Worm (Caenorhabditis elegans) whole organism, L3 larva: Measurements from ENCODE around the gene B0495.9.

Source experiments
- ceh-82 ChIP-seq: fragments of 150-350 bp; optimal IDR thresholded peaks from 2 replicates; lab custom pipeline; 2014; ENCODE audit warnings: missing biosample characterization, missing genetic modification characterization
- egl-27 ChIP-seq: sonication (generic microtip); optimal IDR thresholded peaks from 4 replicates; lab custom pipeline; 2017; ENCODE audit warnings: missing biosample characterization, missing genetic modification reagents, missing genetic modification characterization
- nhr-12 ChIP-seq: fragments of 150-350 bp; optimal IDR thresholded peaks from 2 replicates; lab custom pipeline; 2014; ENCODE audit warnings: missing biosample characterization, missing genetic modification characterization
- pha-4 ChIP-seq: fragments of 150-350 bp; optimal IDR thresholded peaks from 2 replicates; lab custom pipeline; 2014; ENCODE audit warnings: missing biosample characterization, missing genetic modification reagents, missing genetic modification characterization
- unc-62 ChIP-seq: fragments of 150-350 bp; sonication (generic microtip); optimal IDR thresholded peaks from 4 replicates; lab custom pipeline; 2014; ENCODE audit warnings: missing biosample characterization, missing genetic modification reagents, missing genetic modification characterization

DNA sequence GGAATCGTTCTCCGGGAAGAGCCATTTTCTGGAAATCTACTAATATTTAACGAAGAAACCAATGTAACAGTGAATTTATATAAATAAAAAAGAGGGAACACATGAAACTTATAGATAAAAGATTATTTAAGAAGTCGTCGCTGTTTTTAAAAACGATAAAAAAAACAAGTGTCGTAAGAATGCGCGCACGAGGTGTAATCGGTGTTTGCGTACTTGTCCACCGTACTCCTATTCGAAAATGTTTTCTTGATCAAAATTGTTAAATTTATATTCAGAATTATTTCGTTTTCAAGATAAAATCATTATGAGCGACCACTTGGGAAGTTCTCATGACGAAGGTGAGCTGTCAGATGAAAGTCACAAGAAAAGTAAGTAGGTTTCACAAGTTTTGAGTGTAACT is 9.5 kb downstream of the B0495.9 start, which contains the start of the genes moa-2 and cdk-11.1:
- TF ChIP-seq ceh-82 = no peak
- no peak for TF ChIP-seq unc-62 (GFP tag; lab: Kevin White, UChicago)
- peak; percentile 56 for TF ChIP-seq pha-4 (tag; lab: Kevin White, UChicago)
- TF ChIP-seq egl-27 (tag; lab: Kevin White, UChicago) = no peak
- no peak for TF ChIP-seq nhr-12
